Worm (Caenorhabditis elegans) whole organism, L3 larva: ENCODE measurements around the gene T12D8.9.

Experiments used
- aly-2 ChIP-seq: fragments of 150-350 bp; optimal IDR thresholded peaks from 2 replicates; lab custom pipeline; 2014; ENCODE audit warnings: missing biosample characterization, missing genetic modification characterization
- ceh-82 ChIP-seq: fragments of 150-350 bp; optimal IDR thresholded peaks from 2 replicates; lab custom pipeline; 2014; ENCODE audit warnings: missing biosample characterization, missing genetic modification characterization
- daf-12 ChIP-seq: fragments of 150-350 bp; optimal IDR thresholded peaks from 2 replicates; lab custom pipeline; 2014; ENCODE audit warnings: missing biosample characterization, missing genetic modification reagents, missing genetic modification characterization
- fkh-10 ChIP-seq: sonication (generic microtip); optimal IDR thresholded peaks from 2 replicates; lab custom pipeline; 2017; ENCODE audit warnings: missing biosample characterization, missing genetic modification reagents, missing genetic modification characterization
- mdl-1 ChIP-seq: fragments of 150-350 bp; optimal IDR thresholded peaks from 2 replicates; lab custom pipeline; 2014; ENCODE audit warnings: missing biosample characterization, missing genetic modification characterization
- nhr-11 ChIP-seq: fragments of 150-350 bp; optimal IDR thresholded peaks from 2 replicates; lab custom pipeline; 2014; ENCODE audit warnings: missing biosample characterization, missing genetic modification characterization
- nhr-12 ChIP-seq: fragments of 150-350 bp; optimal IDR thresholded peaks from 2 replicates; lab custom pipeline; 2014; ENCODE audit warnings: missing biosample characterization, missing genetic modification characterization
- skn-1 ChIP-seq: fragments of 150-350 bp; optimal IDR thresholded peaks from 2 replicates; lab custom pipeline; 2014; ENCODE audit warnings: missing biosample characterization, missing genetic modification characterization
- ztf-4 ChIP-seq: fragments of 150-350 bp; optimal IDR thresholded peaks from 2 replicates; lab custom pipeline; 2014; ENCODE audit warnings: missing biosample characterization, missing genetic modification characterization

ce11 chrIII:13660123-13660522 is 43.2 kb downstream of the T12D8.9 start:
- TF ChIP-seq fkh-10 (GFP tag; lab: Kevin White, UChicago): no peak
- TF ChIP-seq daf-12 (tag; lab: Kevin White, UChicago): no peak
- no peak for TF ChIP-seq nhr-11
- no peak for TF ChIP-seq aly-2
- TF ChIP-seq skn-1: no peak
- TF ChIP-seq mdl-1 (tag; lab: Kevin White, UChicago): no peak
- TF ChIP-seq ceh-82 (tag; lab: Kevin White, UChicago): no peak
- no peak for TF ChIP-seq nhr-12 (tag; lab: Kevin White, UChicago)
- no peak for TF ChIP-seq ztf-4 (tag; lab: Kevin White, UChicago)
